Worm (Caenorhabditis elegans): Measurements from ENCODE around the gene sco-1.

sco-1 gene

DNA sequence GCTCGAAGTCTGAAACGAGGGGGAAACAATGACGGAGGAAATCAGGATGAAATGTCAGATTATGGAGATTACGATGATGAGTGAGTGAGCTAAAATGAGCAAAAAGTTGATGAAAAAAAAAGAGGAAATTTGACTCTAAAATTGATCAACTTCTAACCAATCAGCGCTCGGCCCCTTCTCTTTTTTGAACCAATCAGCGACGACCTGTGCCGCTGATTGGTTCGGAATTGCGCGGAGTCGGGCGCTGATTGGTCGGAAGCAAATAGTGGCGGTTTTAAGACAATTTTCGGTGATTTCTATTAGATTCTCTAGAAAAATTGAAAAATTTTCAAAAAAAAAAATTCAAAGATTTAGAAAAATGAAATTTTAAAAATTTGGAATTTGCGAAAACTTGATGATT is 38.3 kb downstream of the sco-1 start:
- TF ChIP-seq K02D7.2 (tag; optimal IDR thresholded peaks at IDR 0.05) (no peak), ahr-1 (tag; optimal IDR thresholded peaks at IDR 0.05) (no peak), nfya-1 (tag; optimal IDR thresholded peaks at IDR 0.05) (peak; percentile 90)

DNA sequence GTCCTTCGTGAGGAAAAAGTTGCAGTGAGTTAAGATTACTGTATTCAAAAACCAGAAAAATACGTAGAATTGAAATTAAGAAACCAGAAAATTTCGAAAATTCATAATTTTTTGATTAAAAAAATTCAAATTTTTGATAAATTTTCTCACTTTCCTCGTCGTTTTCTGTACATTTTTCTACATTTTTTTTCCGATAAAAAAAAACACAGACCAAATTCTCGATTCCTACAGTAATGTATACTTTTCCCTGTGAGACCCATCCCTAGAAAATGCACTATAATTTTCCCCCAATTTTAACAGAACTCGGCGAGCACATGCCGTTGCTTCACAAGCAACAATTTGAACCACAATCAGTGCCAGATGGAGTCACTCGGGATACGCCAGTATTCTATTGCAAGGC is 40.4 kb downstream of the sco-1 start, which contains the start of gene athp-2:
Gene athp-2, plus strand, starts transcription at position 301 of the 400 bp plus-strand sequence.
- no peak for TF ChIP-seq gmeb-2 (tag; optimal IDR thresholded peaks at IDR 0.05)
- TF ChIP-seq K02D7.2 (tag; optimal IDR thresholded peaks at IDR 0.05), result no peak
- no peak for TF ChIP-seq unc-42 (tag; optimal IDR thresholded peaks at IDR 0.05)
- TF ChIP-seq syd-9 (tag; optimal IDR thresholded peaks at IDR 0.05), result no peak
- no peak for TF ChIP-seq pha-2 (tag; optimal IDR thresholded peaks at IDR 0.05)
- TF ChIP-seq sdc-2 (tag; optimal IDR thresholded peaks at IDR 0.05), result no peak
- TF ChIP-seq hlh-15 (tag; optimal IDR thresholded peaks at IDR 0.05), result no peak
- no peak for TF ChIP-seq nhr-232 (tag; optimal IDR thresholded peaks at IDR 0.05)
- no peak for TF ChIP-seq nhr-11 (tag; optimal IDR thresholded peaks at IDR 0.05)
- TF ChIP-seq F13H6.1 (tag; optimal IDR thresholded peaks at IDR 0.05), result no peak

DNA sequence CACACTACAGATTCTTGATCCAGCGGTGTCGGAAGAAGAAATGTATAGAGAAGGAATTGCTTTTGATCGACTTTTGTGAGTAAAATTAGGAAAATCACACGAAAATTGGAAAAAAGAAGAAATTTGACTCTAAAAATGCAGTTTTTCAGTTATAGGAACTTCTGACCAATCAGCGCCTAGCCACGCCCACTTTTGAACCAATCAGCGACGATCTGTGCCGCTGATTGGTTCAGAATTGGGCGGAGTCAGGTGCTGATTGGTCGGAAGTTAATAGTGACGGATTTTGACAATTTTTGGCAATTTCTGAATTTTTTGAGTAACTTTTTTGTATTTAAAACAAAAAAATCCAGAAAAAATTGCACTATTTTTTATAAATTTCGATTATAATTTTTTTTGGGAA is 42.0 kb downstream of the sco-1 start:
- TF ChIP-seq hlh-13 (GFP tag; optimal IDR thresholded peaks at IDR 0.05) (no peak), ama-1 (optimal IDR thresholded peaks at IDR 0.05) (no peak), nfya-1 (tag; optimal IDR thresholded peaks at IDR 0.05) (peak; percentile 98), ceh-14 (tag; optimal IDR thresholded peaks at IDR 0.05) (no peak), dmd-4 (tag; optimal IDR thresholded peaks at IDR 0.05; ENCODE audit: borderline replicate concordance) (no peak), ceh-30 (tag; optimal IDR thresholded peaks at IDR 0.05) (no peak), elt-2 (tag; optimal IDR thresholded peaks at IDR 0.05) (no peak), C08G9.2 (tag; optimal IDR thresholded peaks at IDR 0.05) (no peak)

DNA sequence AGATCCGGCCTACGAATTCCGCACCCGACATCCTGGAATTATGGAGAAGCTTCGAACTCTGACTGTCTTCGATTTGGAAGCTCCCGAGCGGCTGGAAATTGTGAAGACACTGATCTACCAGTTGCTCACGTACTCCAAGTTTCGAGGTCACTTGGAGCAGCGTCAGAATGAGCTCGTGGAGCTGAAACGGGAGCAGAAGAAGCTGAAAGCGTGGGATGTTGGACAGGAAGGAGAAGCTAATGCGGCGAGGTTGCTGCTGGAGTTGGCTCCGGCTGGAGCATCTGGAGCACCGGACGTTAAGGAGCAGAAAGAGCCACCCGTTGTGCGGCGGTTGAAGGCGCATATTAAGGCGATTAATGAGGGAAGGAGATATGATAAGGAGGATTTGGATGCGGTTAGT is 44.9 kb downstream of the sco-1 start:
- TF ChIP-seq sox-2 (GFP tag; IDR thresholded peaks at IDR 0.05) (no peak), unc-55 (GFP tag; optimal IDR thresholded peaks at IDR 0.05) (no peak), ceh-22 (tag; optimal IDR thresholded peaks at IDR 0.05) (no peak), hlh-6 (tag; optimal IDR thresholded peaks at IDR 0.05) (peak; percentile 30)
